Fruit fly (Drosophila melanogaster) whole organism, prepupa: ENCODE data around the gene DPCoAC.

Experiments used
- CG10669 ChIP-seq: fragments of 200-800 bp; sonication (Bioruptor generic); optimal IDR thresholded peaks from 3 replicates; lab custom pipeline; 2018; ENCODE audit warnings: missing biosample characterization, mild to moderate bottlenecking, missing genetic modification characterization, moderate library complexity
- CG1621 ChIP-seq: fragments of 200-800 bp; sonication (Bioruptor generic); optimal IDR thresholded peaks from 3 replicates; lab custom pipeline; 2018; ENCODE audit warnings: missing biosample characterization, mild to moderate bottlenecking, missing genetic modification characterization
- CG31627 ChIP-seq: fragments of 200-800 bp; sonication (Bioruptor generic); optimal IDR thresholded peaks from 3 replicates; lab custom pipeline; 2016; ENCODE audit warnings: missing biosample characterization, missing genetic modification characterization
- CG32006 ChIP-seq: fragments of 200-800 bp; sonication (Bioruptor generic); optimal IDR thresholded peaks from 3 replicates; lab custom pipeline; 2017; ENCODE audit warnings: missing biosample characterization, mild to moderate bottlenecking, missing genetic modification characterization
- CG3919 ChIP-seq: fragments of 200-800 bp; sonication (Bioruptor generic); optimal IDR thresholded peaks from 3 replicates; lab custom pipeline; 2016; ENCODE audit warnings: missing biosample characterization, missing genetic modification characterization
- CG6163 ChIP-seq: fragments of 200-800 bp; sonication (Bioruptor generic); IDR thresholded peaks from 3 replicates; pipeline ENCODE4 v1.3.6; 2022; ENCODE audit warnings: missing biosample characterization, missing genetic modification characterization
- CG6276 ChIP-seq: fragments of 200-800 bp; sonication (Bioruptor generic); optimal IDR thresholded peaks from 2 replicates; lab custom pipeline; 2017; ENCODE audit warnings: missing biosample characterization, mild to moderate bottlenecking, missing genetic modification characterization
- CG6792 ChIP-seq: fragments of 200-800 bp; sonication (Bioruptor generic); optimal IDR thresholded peaks from 3 replicates; lab custom pipeline; 2016; ENCODE audit warnings: missing biosample characterization, missing genetic modification characterization
- CG6808 ChIP-seq: fragments of 200-800 bp; sonication (Bioruptor generic); optimal IDR thresholded peaks from 3 replicates; lab custom pipeline; 2017; ENCODE audit warnings: missing biosample characterization, missing genetic modification characterization, mild to moderate bottlenecking, moderate library complexity, missing genetic modification reagents
- CG8119 ChIP-seq: fragments of 200-800 bp; sonication (Bioruptor generic); IDR thresholded peaks from 3 replicates; pipeline ENCODE4 v1.3.6; 2022; ENCODE audit warnings: missing biosample characterization, missing genetic modification characterization
- CG8319 ChIP-seq: fragments of 200-800 bp; sonication (Bioruptor generic); optimal IDR thresholded peaks from 3 replicates; lab custom pipeline; 2016; ENCODE audit warnings: missing biosample characterization, missing genetic modification characterization
- CG8632 ChIP-seq: fragments of 200-800 bp; sonication (Bioruptor generic); optimal IDR thresholded peaks from 3 replicates; lab custom pipeline; 2016; ENCODE audit warnings: missing biosample characterization, missing genetic modification characterization
- Eip78C ChIP-seq: fragments of 200-800 bp; sonication (Bioruptor generic); peaks from one replicate; lab custom pipeline; 2016; ENCODE audit warnings: missing biosample characterization, missing genetic modification characterization
- Eip93F ChIP-seq: fragments of 200-800 bp; sonication (Bioruptor generic); optimal IDR thresholded peaks from 2 replicates; lab custom pipeline; 2016; ENCODE audit warnings: missing biosample characterization, mild to moderate bottlenecking, missing genetic modification characterization
- Ets21C ChIP-seq: fragments of 200-800 bp; sonication (Bioruptor generic); optimal IDR thresholded peaks from 3 replicates; lab custom pipeline; 2016; ENCODE audit warnings: missing biosample characterization, missing genetic modification characterization
- Gug ChIP-seq: fragments of 200-800 bp; sonication (Bioruptor generic); IDR thresholded peaks from 2 replicates; pipeline ENCODE4 v1.3.6; 2022; ENCODE audit warnings: missing biosample characterization, missing genetic modification characterization
- Hr39 ChIP-seq: fragments of 200-800 bp; sonication (Bioruptor generic); optimal IDR thresholded peaks from 2 replicates; lab custom pipeline; 2016; ENCODE audit warnings: missing biosample characterization, missing genetic modification characterization
- Hr4 ChIP-seq: fragments of 200-800 bp; sonication (Bioruptor generic); optimal IDR thresholded peaks from 3 replicates; lab custom pipeline; 2016; ENCODE audit warnings: missing biosample characterization, missing genetic modification characterization
- OdsH ChIP-seq: fragments of 200-800 bp; sonication (Bioruptor generic); optimal IDR thresholded peaks from 3 replicates; lab custom pipeline; 2016; ENCODE audit warnings: missing biosample characterization, missing genetic modification characterization
- Sox15 ChIP-seq: fragments of 200-800 bp; sonication (Bioruptor generic); optimal IDR thresholded peaks from 3 replicates; lab custom pipeline; 2016; ENCODE audit warnings: missing biosample characterization, missing genetic modification characterization
- cyc ChIP-seq: fragments of 200-800 bp; sonication (Bioruptor generic); optimal IDR thresholded peaks from 3 replicates; lab custom pipeline; 2016; ENCODE audit warnings: missing biosample characterization, missing genetic modification characterization
- dac ChIP-seq: fragments of 200-800 bp; sonication (Bioruptor generic); optimal IDR thresholded peaks from 2 replicates; lab custom pipeline; 2017; ENCODE audit warnings: missing biosample characterization, mild to moderate bottlenecking, missing genetic modification characterization
- eg ChIP-seq: fragments of 200-800 bp; sonication (Bioruptor generic); IDR thresholded peaks from 3 replicates; pipeline ENCODE4 v1.3.6; 2022; ENCODE audit warnings: missing biosample characterization, missing genetic modification characterization
- esn ChIP-seq: fragments of 200-800 bp; sonication (Bioruptor generic); optimal IDR thresholded peaks from 2 replicates; lab custom pipeline; 2016; ENCODE audit warnings: missing biosample characterization, mild to moderate bottlenecking, missing genetic modification characterization, moderate library complexity
- fd85E ChIP-seq: fragments of 200-800 bp; sonication (Bioruptor generic); optimal IDR thresholded peaks from 3 replicates; lab custom pipeline; 2016; ENCODE audit warnings: missing biosample characterization, missing genetic modification characterization
- fkh ChIP-seq: fragments of 200-800 bp; sonication (Bioruptor generic); optimal IDR thresholded peaks from 3 replicates; lab custom pipeline; 2017; ENCODE audit warnings: missing biosample characterization, mild to moderate bottlenecking, missing genetic modification characterization, moderate library complexity
- lz ChIP-seq: fragments of 200-800 bp; sonication (Bioruptor generic); optimal IDR thresholded peaks from 3 replicates; lab custom pipeline; 2016; ENCODE audit warnings: missing biosample characterization, missing genetic modification characterization
- net ChIP-seq: fragments of 200-800 bp; sonication (Bioruptor generic); optimal IDR thresholded peaks from 3 replicates; lab custom pipeline; 2016; ENCODE audit warnings: missing biosample characterization, missing genetic modification characterization
- pdm3 ChIP-seq: fragments of 200-800 bp; sonication (Bioruptor generic); optimal IDR thresholded peaks from 3 replicates; lab custom pipeline; 2016; ENCODE audit warnings: missing biosample characterization, missing genetic modification characterization
- salr ChIP-seq, 2 experiments: fragments of 200-800 bp; sonication (Bioruptor generic); optimal IDR thresholded peaks; 3 replicates each; lab custom pipeline; 2016 to 2018; ENCODE audit warnings: missing biosample characterization in 2 of 2, missing genetic modification characterization in 2 of 2, mild to moderate bottlenecking in 1 of 2
- spab ChIP-seq: fragments of 200-800 bp; sonication (Bioruptor generic); optimal IDR thresholded peaks from 2 replicates; lab custom pipeline; 2017; ENCODE audit warnings: missing biosample characterization, mild to moderate bottlenecking, missing genetic modification characterization, missing genetic modification reagents
- svp ChIP-seq: fragments of 200-800 bp; sonication (Bioruptor generic); peaks from one replicate; lab custom pipeline; 2016; ENCODE audit warnings: missing biosample characterization, missing genetic modification characterization
- topi ChIP-seq: fragments of 200-800 bp; sonication (Bioruptor generic); optimal IDR thresholded peaks from 3 replicates; lab custom pipeline; 2016; ENCODE audit warnings: missing biosample characterization, missing genetic modification characterization
- vri ChIP-seq: fragments of 200-800 bp; sonication (Bioruptor generic); optimal IDR thresholded peaks from 3 replicates; lab custom pipeline; 2016; ENCODE audit warnings: missing biosample characterization, mild to moderate bottlenecking, missing genetic modification characterization

The DPCoAC gene

DNA sequence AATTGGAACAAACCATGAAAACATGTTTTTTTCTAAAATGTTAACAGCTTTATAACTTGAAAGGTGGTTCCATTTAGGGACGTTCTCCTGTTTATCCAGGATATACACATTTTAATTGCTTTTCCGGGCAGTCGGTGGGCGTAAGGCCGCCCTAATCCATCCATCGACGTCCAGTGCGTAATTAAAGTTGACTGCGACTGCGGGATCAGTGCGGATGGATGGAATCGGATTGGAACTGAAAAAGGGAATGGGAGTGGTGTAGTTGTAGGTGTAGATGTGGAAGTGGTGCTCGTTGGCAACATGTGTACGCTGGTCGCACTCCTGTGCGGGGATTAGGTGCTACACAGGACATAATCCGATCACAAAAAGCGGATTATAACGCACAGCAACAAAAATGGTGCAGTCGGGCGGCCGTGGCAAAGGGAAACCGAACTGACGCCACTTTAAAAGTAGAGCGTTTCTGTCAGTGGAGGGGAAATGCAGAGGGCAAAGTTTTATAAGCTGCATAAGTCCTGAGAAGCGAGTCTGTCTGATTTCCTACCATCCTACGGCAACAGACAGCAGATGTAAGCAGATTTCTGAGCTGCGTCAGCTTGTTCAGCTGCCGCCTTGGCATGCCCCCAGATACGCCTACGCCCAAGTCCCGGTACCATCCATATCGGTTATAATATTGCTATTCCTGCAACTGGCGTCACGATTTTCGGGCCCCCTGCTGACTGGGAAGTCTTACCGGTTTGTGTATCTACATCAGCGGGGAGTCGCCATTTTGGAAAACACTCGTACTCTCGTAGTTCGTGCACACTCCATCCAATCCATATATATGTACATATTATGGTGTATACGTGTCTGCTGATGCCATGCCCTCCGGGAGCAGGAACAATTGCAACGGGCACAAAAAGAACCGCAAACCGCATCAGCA lies 40.2 kb upstream of the DPCoAC start:
- TF ChIP-seq CG6792 (GFP tag; lab: Kevin White, UChicago) (no peak), spab (GFP tag; lab: Kevin White, UChicago) (no peak), CG1621 (peak; percentile 20), Eip78C (peak; percentile 28)

DNA sequence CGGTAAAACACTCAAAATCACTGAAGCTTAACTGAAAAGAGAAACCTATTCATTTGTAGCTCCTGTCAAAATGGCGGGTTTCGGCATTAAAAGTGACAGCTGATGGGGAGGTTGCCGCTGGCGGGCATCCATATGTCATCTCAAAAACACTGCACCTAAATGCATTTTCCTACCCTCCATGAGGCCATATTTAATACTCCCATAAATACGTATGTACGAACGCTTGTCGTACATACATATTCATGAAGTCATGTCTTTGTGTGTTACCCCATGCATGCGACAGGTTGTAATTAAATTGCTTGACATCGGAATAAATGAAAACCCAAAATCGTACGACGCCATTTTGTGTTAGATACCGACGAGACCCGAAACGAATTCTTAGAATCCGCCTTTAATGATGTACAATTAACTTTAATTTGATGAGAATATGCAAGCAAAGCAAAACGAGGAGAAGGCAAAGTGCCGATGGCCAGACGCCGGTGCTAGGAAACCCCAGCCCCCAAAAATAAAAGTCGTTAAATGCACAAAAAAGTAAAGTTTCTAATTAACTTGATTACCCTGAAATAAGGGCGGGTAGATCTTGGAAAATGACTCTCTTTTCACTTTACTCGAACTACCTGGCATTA lies 39.0 kb upstream of the DPCoAC start:
- TF ChIP-seq CG3919 (GFP tag; lab: Kevin White, UChicago) (no peak), OdsH (GFP tag; lab: Kevin White, UChicago) (no peak), fkh (no peak), lz (no peak), salr (GFP tag; optimal IDR thresholded peaks at IDR 0.05; lab: Kevin White, UChicago) (no peak), CG6163 (GFP tag; lab: Robert Waterston, UW) (no peak), Eip78C (no peak), Hr4 (GFP tag; lab: Kevin White, UChicago) (no peak), Ets21C (GFP tag; lab: Kevin White, UChicago) (no peak), CG8319 (no peak), CG8632 (GFP tag; lab: Kevin White, UChicago) (no peak), Gug (GFP tag; lab: Robert Waterston, UW) (no peak)

DNA sequence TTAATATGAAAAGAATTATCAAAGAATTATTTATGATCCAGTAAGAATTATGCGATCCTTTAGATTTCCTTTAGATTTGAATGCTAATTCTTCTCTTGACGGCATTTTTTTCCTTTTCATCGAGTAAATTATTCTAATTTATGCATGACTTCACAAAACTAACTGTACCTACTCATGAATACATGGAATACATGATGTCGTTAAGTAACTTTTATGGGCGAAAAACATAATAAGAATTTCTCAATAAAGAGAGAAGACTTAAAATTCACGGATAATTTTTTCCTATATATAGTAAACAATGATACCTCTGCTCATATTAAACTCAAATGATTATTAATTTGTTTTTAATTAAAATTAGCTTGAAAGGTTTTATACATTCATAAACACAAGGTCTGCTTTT lies 38.4 kb upstream of the DPCoAC start:
- TF ChIP-seq Hr39 (GFP tag; lab: Kevin White, UChicago) (no peak), vri (GFP tag; lab: Kevin White, UChicago) (no peak), cyc (GFP tag; lab: Kevin White, UChicago) (no peak), Eip78C (no peak), CG10669 (GFP tag; lab: Kevin White, UChicago) (no peak), eg (no peak), salr (GFP tag; optimal IDR thresholded peaks at IDR 0.05; lab: Kevin White, UChicago) (no peak), svp (no peak), topi (GFP tag; lab: Kevin White, UChicago) (no peak), net (GFP tag; lab: Kevin White, UChicago) (no peak), dac (GFP tag; lab: Kevin White, UChicago) (no peak), CG31627 (GFP tag; lab: Kevin White, UChicago) (no peak), Sox15 (no peak), fd85E (GFP tag; lab: Kevin White, UChicago) (no peak), CG6808 (no peak), lz (no peak), pdm3 (no peak), CG8119 (GFP tag; lab: Robert Waterston, UW) (no peak), esn (GFP tag; lab: Kevin White, UChicago) (no peak), OdsH (GFP tag; lab: Kevin White, UChicago) (no peak)

DNA sequence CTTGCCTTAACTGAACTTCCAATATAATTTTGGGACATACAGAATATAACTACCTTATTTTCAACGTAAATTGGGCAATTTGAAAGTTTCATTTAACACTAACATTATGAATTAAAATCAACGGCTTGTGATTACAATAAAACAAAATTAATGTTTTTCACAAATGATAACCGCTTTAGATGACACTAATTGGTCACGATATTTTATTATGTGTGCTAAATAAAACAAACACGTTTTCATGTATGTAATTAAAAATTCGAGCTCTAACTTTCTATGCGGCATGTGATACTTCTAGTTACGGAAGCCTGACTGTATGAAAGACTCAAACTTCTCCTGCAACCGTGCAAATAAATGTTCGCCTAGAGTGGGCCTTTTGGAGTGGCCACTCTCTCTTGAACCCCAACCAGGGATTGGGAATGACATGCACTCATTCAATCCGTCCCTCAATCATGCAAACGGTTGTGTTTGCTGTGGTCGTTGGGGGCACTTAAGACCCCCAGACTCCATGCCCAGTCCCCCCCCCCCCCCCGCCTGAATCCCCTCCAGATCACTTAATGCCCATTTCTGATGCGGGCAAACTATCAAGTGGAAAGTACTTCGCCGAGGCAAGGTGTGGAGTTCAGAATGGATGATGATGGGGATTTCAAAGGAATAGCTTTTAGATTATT lies 37.8 kb upstream of the DPCoAC start:
- no peak for TF ChIP-seq Eip93F (GFP tag; lab: Kevin White, UChicago)
- TF ChIP-seq salr (GFP tag; optimal IDR thresholded peaks at IDR 0.05; lab: Kevin White, UChicago): peak in 1 of 2 experiments; percentile 5
- TF ChIP-seq net (GFP tag; lab: Kevin White, UChicago): no peak
- TF ChIP-seq Eip78C: peak; percentile 66
- TF ChIP-seq CG6276 (GFP tag; lab: Kevin White, UChicago): peak; percentile 12
- peak; percentile 27 for TF ChIP-seq CG32006 (GFP tag; lab: Kevin White, UChicago)
- no peak for TF ChIP-seq vri (GFP tag; lab: Kevin White, UChicago)
